Fruit fly (Drosophila melanogaster): Measurements from ENCODE around the gene Proc.

Proc gene

DNA sequence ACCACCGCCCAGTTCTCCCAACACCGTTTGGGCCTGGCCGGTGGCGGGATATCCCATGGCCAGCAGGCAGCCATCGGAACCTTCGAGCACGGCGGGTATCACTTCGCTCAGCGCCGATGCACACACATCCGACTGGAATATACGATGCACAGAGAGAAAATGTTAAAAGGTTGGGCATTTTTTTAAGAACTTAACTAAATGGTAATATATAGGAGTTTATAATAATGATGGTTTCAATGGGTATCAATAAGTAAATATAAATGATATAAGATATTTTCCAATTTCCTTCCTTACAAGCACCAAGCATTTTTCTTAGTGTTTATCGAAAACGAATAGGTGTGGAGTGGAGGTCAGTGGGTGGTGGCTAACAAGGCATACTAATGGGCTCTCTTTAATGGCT, 19.6 kb downstream of the Proc start (continued):
- TF ChIP-seq CG17328 (GFP tag; IDR thresholded peaks at IDR 0.05): peak; percentile 25; the same call in 1 of the 2 replicates
- TF ChIP-seq CG18599 (GFP tag; optimal IDR thresholded peaks at IDR 0.05): peak; percentile 57
- TF ChIP-seq CG8478 (optimal IDR thresholded peaks at IDR 0.05): no peak
- TF ChIP-seq Spps (tag; optimal IDR thresholded peaks at IDR 0.05): no peak
- peak; percentile 1 for TF ChIP-seq scrt (GFP tag; optimal IDR thresholded peaks at IDR 0.05)
- TF ChIP-seq phol (tag; optimal IDR thresholded peaks at IDR 0.05): peak; percentile 51
- TF ChIP-seq CG32532 (GFP tag; IDR thresholded peaks at IDR 0.05): peak; percentile 35; the same call in 1 of the 2 replicates
- TF ChIP-seq Jarid2 (GFP tag; optimal IDR thresholded peaks at IDR 0.05): no peak
- TF ChIP-seq p53 (GFP tag; optimal IDR thresholded peaks at IDR 0.05): no peak
- no peak for TF ChIP-seq CG13624 (GFP tag; optimal IDR thresholded peaks at IDR 0.05)
- no peak for TF ChIP-seq tup (GFP tag; optimal IDR thresholded peaks at IDR 0.05)
- TF ChIP-seq Nf-YC (tag; optimal IDR thresholded peaks at IDR 0.05): no peak
- 0 out of 2 replicates have a peak, but pooled peaks have one; percentile 10 for TF ChIP-seq Ptx1 (GFP tag; IDR thresholded peaks at IDR 0.05)
- TF ChIP-seq caup (GFP tag; optimal IDR thresholded peaks at IDR 0.05; ENCODE audit: severe bottlenecking): no peak
- peak; percentile 22 for TF ChIP-seq az2 (GFP tag; optimal IDR thresholded peaks at IDR 0.05)
- TF ChIP-seq pros (GFP tag; optimal IDR thresholded peaks at IDR 0.05): no peak
- 0 out of 2 replicates have a peak, but pooled peaks have one; percentile 8 for TF ChIP-seq esg (GFP tag; conservative IDR thresholded peaks at IDR 0.05)
- peak; percentile 63 for TF ChIP-seq CG17359 (tag; optimal IDR thresholded peaks at IDR 0.05)
- no peak for TF ChIP-seq D (optimal IDR thresholded peaks at IDR 0.05)
- no peak for TF ChIP-seq D (GFP tag; optimal IDR thresholded peaks at IDR 0.05)
- peak; percentile 12 for TF ChIP-seq chn (GFP tag; optimal IDR thresholded peaks at IDR 0.05)
- TF ChIP-seq nmo (GFP tag; optimal IDR thresholded peaks at IDR 0.05): peak; percentile 32
- TF ChIP-seq ERR (GFP tag; optimal IDR thresholded peaks at IDR 0.05): no peak
- TF ChIP-seq Doc2 (GFP tag; IDR thresholded peaks at IDR 0.05): no peak
- TF ChIP-seq gsb-n (tag; optimal IDR thresholded peaks at IDR 0.05): no peak
- TF ChIP-seq peb (GFP tag; IDR thresholded peaks at IDR 0.05): no peak
- TF ChIP-seq hb (GFP tag; IDR thresholded peaks at IDR 0.05; ENCODE audit: partially characterized antibody): no peak
- TF ChIP-seq ssp (GFP tag; IDR thresholded peaks at IDR 0.05): 0 out of 2 replicates have a peak, but pooled peaks have one; percentile 10
- TF ChIP-seq z (GFP tag; IDR thresholded peaks at IDR 0.05): no peak
- no peak for TF ChIP-seq sisA (GFP tag; IDR thresholded peaks at IDR 0.05)
- no peak for TF ChIP-seq ato (GFP tag; IDR thresholded peaks at IDR 0.05; ENCODE audit: partially characterized antibody)
- peak; percentile 63 for TF ChIP-seq Blimp-1 (GFP tag; optimal IDR thresholded peaks at IDR 0.05)
- no peak for TF ChIP-seq jing (GFP tag; optimal IDR thresholded peaks at IDR 0.05)
- no peak for TF ChIP-seq NfI (GFP tag; optimal IDR thresholded peaks at IDR 0.05)
- TF ChIP-seq her (GFP tag; optimal IDR thresholded peaks at IDR 0.05): no peak
- TF ChIP-seq YL-1 (GFP tag; optimal IDR thresholded peaks at IDR 0.05): no peak
- peak; percentile 31 for TF ChIP-seq Oli (tag; optimal IDR thresholded peaks at IDR 0.05)
- TF ChIP-seq maf-S (GFP tag; optimal IDR thresholded peaks at IDR 0.05): no peak
- TF ChIP-seq CG4404 (GFP tag; IDR thresholded peaks at IDR 0.05): 0 out of 2 replicates have a peak, but pooled peaks have one; percentile 20
- TF ChIP-seq CG9932 (GFP tag; IDR thresholded peaks at IDR 0.05): no peak
- no peak for TF ChIP-seq B-H2 (GFP tag; optimal IDR thresholded peaks at IDR 0.05)
- no peak for TF ChIP-seq CG4707 (GFP tag; optimal IDR thresholded peaks at IDR 0.05)
- TF ChIP-seq Dp (GFP tag; optimal IDR thresholded peaks at IDR 0.05): no peak
- no peak for TF ChIP-seq CG9797 (GFP tag; optimal IDR thresholded peaks at IDR 0.05)
- TF ChIP-seq CG11723 (GFP tag; optimal IDR thresholded peaks at IDR 0.05): no peak
- no peak for TF ChIP-seq croc (GFP tag; conservative IDR thresholded peaks at IDR 0.05)
- no peak for TF ChIP-seq prd (optimal IDR thresholded peaks at IDR 0.05)
- TF ChIP-seq prd (GFP tag; IDR thresholded peaks at IDR 0.05): peak; percentile 70
- TF ChIP-seq mam (GFP tag; optimal IDR thresholded peaks at IDR 0.05): no peak
- TF ChIP-seq zen (tag; optimal IDR thresholded peaks at IDR 0.05): peak; percentile 22
- no peak for TF ChIP-seq CG1647 (GFP tag; optimal IDR thresholded peaks at IDR 0.05)
- peak; percentile 62 for TF ChIP-seq row (GFP tag; IDR thresholded peaks at IDR 0.05)

Measured in whole organism, embryonic.